Worm (Caenorhabditis elegans) whole organism, L1 larva: Measurements from ENCODE around the gene R07B1.7.
A peak's percentile ranks its signal among the peaks of the same experiment; 100 is the strongest.

Source experiments
- C16A3.4 ChIP-seq: fragments of 150-350 bp; optimal IDR thresholded peaks from 2 replicates; lab custom pipeline; 2014; ENCODE audit warnings: missing biosample characterization, missing genetic modification characterization
- alr-1 ChIP-seq: fragments of 200-800 bp; sonication (Bioruptor generic); optimal IDR thresholded peaks from 2 replicates; lab custom pipeline; 2018; ENCODE audit warnings: borderline replicate concordance, mild to moderate bottlenecking, missing genetic modification characterization, missing compliant biosample characterization
- blmp-1 ChIP-seq: fragments of 150-350 bp; optimal IDR thresholded peaks from 2 replicates; lab custom pipeline; 2014; ENCODE audit warnings: missing biosample characterization, missing genetic modification characterization
- ceh-82 ChIP-seq, 3 experiments: fragments of 150-350 bp in 1 of 3; sonication (generic microtip) in 2 of 3; optimal IDR thresholded peaks; 2 replicates each; lab custom pipeline; 2014 to 2017; ENCODE audit warnings: missing biosample characterization in 3 of 3, missing genetic modification characterization in 3 of 3
- ceh-88 ChIP-seq: fragments of 200-800 bp; sonication (Bioruptor generic); IDR thresholded peaks from 2 replicates; pipeline ENCODE4 v1.3.6; 2022; ENCODE audit warnings: missing genetic modification characterization, missing compliant biosample characterization
- dpl-1 ChIP-seq, 3 experiments: fragments of 150-350 bp in 2 of 3; sonication (generic microtip) in 1 of 3; optimal IDR thresholded peaks; 2 replicates each; lab custom pipeline; 2014 to 2017; ENCODE audit warnings: missing biosample characterization in 3 of 3, missing genetic modification characterization in 3 of 3, missing genetic modification reagents in 3 of 3
- dsc-1 ChIP-seq: sonication (generic microtip); optimal IDR thresholded peaks from 2 replicates; lab custom pipeline; 2016; ENCODE audit warnings: mild to moderate bottlenecking, missing genetic modification characterization, missing compliant biosample characterization
- efl-1 ChIP-seq, 4 experiments: fragments of 150-350 bp; optimal IDR thresholded peaks in 3 of 4; peaks in 1 of 4; 1 replicate in 1 of 4; 2 replicates in 3 of 4; lab custom pipeline; 2014; ENCODE audit warnings: missing biosample characterization in 2 of 4, missing genetic modification characterization in 2 of 4, missing genetic modification reagents in 2 of 4
- egl-27 ChIP-seq, 2 experiments: fragments of 150-350 bp in 1 of 2; sonication (generic microtip); optimal IDR thresholded peaks; 3 replicates each; lab custom pipeline; 2017 to 2018; ENCODE audit warnings: missing biosample characterization in 2 of 2, missing genetic modification characterization in 2 of 2, missing genetic modification reagents in 2 of 2
- elt-2 ChIP-seq: sonication (generic microtip); optimal IDR thresholded peaks from 2 replicates; lab custom pipeline; 2016; ENCODE audit warnings: missing genetic modification characterization, mild to moderate bottlenecking, inconsistent platforms, missing compliant biosample characterization, missing genetic modification reagents
- elt-3 ChIP-seq, 6 experiments: fragments of 150-350 bp in 1 of 6; sonication (generic microtip); optimal IDR thresholded peaks; 2 replicates each; lab custom pipeline; 2017 to 2018; ENCODE audit warnings: missing biosample characterization in 6 of 6, missing genetic modification characterization in 6 of 6, inconsistent platforms in 1 of 6
- hlh-17 ChIP-seq: fragments of 200-800 bp; sonication (Bioruptor generic); optimal IDR thresholded peaks from 2 replicates; lab custom pipeline; 2018; ENCODE audit warnings: missing genetic modification characterization, mild to moderate bottlenecking, missing compliant biosample characterization, moderate library complexity, borderline replicate concordance
- jun-1 ChIP-seq: fragments of 150-350 bp; optimal IDR thresholded peaks from 2 replicates; lab custom pipeline; 2014; ENCODE audit warnings: missing biosample characterization, missing genetic modification reagents, missing genetic modification characterization
- lin-13 ChIP-seq: fragments of 150-350 bp; optimal IDR thresholded peaks from 2 replicates; lab custom pipeline; 2014; ENCODE audit warnings: missing biosample characterization, missing genetic modification reagents, missing genetic modification characterization
- lin-14 ChIP-seq: fragments of 200-800 bp; sonication (Bioruptor generic); optimal IDR thresholded peaks from 2 replicates; lab custom pipeline; 2018; ENCODE audit warnings: mild to moderate bottlenecking, missing genetic modification characterization, moderate library complexity, missing compliant biosample characterization
- lin-35 ChIP-seq, 2 experiments: fragments of 150-350 bp; optimal IDR thresholded peaks; 2 replicates each; lab custom pipeline; 2014; ENCODE audit warnings: missing biosample characterization in 2 of 2, missing genetic modification characterization in 2 of 2, missing genetic modification reagents in 2 of 2
- lin-39 ChIP-seq: fragments of 150-350 bp; optimal IDR thresholded peaks from 2 replicates; lab custom pipeline; 2014; ENCODE audit warnings: missing biosample characterization, missing genetic modification reagents, missing genetic modification characterization
- lir-3 ChIP-seq: sonication (generic microtip); optimal IDR thresholded peaks from 2 replicates; lab custom pipeline; 2016; ENCODE audit warnings: mild to moderate bottlenecking, missing genetic modification characterization, moderate library complexity, missing compliant biosample characterization; ENCODE audit not compliant: poor library complexity
- lsy-2 ChIP-seq, 2 experiments: fragments of 150-350 bp; optimal IDR thresholded peaks; 2 replicates each; lab custom pipeline; 2014; ENCODE audit warnings: missing biosample characterization in 2 of 2, missing genetic modification characterization in 2 of 2
- mab-9 ChIP-seq: fragments of 200-800 bp; sonication (Bioruptor generic); IDR thresholded peaks from 2 replicates; pipeline ENCODE4 v1.3.6; 2022; ENCODE audit warnings: missing genetic modification reagents, missing genetic modification characterization, missing compliant biosample characterization
- mdl-1 ChIP-seq, 2 experiments: fragments of 150-350 bp; optimal IDR thresholded peaks; 2 replicates each; lab custom pipeline; 2014 to 2017; ENCODE audit warnings: missing biosample characterization in 2 of 2, missing genetic modification characterization in 2 of 2, inconsistent platforms in 1 of 2
- mef-2 ChIP-seq: fragments of 150-350 bp; optimal IDR thresholded peaks from 2 replicates; lab custom pipeline; 2014; ENCODE audit warnings: missing biosample characterization, missing genetic modification characterization
- mep-1 ChIP-seq: fragments of 150-350 bp; optimal IDR thresholded peaks from 2 replicates; lab custom pipeline; 2014; ENCODE audit warnings: missing biosample characterization, missing genetic modification characterization
- nhr-12 ChIP-seq: sonication (generic microtip); optimal IDR thresholded peaks from 2 replicates; lab custom pipeline; 2017; ENCODE audit warnings: missing biosample characterization, missing genetic modification characterization
- nhr-19 ChIP-seq: fragments of 200-800 bp; sonication (Bioruptor generic); conservative IDR thresholded peaks from 2 replicates; pipeline ENCODE4 v1.3.6; 2022; ENCODE audit warnings: missing genetic modification characterization, missing compliant biosample characterization
- nhr-20 ChIP-seq: sonication (generic microtip); optimal IDR thresholded peaks from 2 replicates; lab custom pipeline; 2016; ENCODE audit warnings: mild to moderate bottlenecking, missing genetic modification characterization, missing compliant biosample characterization
- nhr-47 ChIP-seq: sonication (generic microtip); optimal IDR thresholded peaks from 2 replicates; lab custom pipeline; 2016; ENCODE audit warnings: mild to moderate bottlenecking, missing genetic modification characterization, moderate library complexity, missing compliant biosample characterization
- nhr-76 ChIP-seq: sonication (generic microtip); optimal IDR thresholded peaks from 2 replicates; lab custom pipeline; 2017; ENCODE audit warnings: missing biosample characterization, missing genetic modification characterization
- nhr-77 ChIP-seq: fragments of 150-350 bp; optimal IDR thresholded peaks from 2 replicates; lab custom pipeline; 2014; ENCODE audit warnings: missing biosample characterization, missing genetic modification characterization
- nhr-84 ChIP-seq: sonication (generic microtip); optimal IDR thresholded peaks from 2 replicates; lab custom pipeline; 2017; ENCODE audit warnings: missing biosample characterization, missing genetic modification characterization
- nhr-85 ChIP-seq: sonication (generic microtip); peaks from one replicate; lab custom pipeline; 2016; ENCODE audit warnings: missing genetic modification characterization, inconsistent platforms, missing compliant biosample characterization
- nhr-90 ChIP-seq: sonication (generic microtip); optimal IDR thresholded peaks from 2 replicates; lab custom pipeline; 2016; ENCODE audit warnings: mild to moderate bottlenecking, missing genetic modification characterization, missing compliant biosample characterization; ENCODE audit not compliant: poor library complexity
- rnt-1 ChIP-seq: sonication (generic microtip); optimal IDR thresholded peaks from 2 replicates; lab custom pipeline; 2016; ENCODE audit warnings: mild to moderate bottlenecking, missing genetic modification characterization, moderate library complexity, missing compliant biosample characterization
- skn-1 ChIP-seq: fragments of 150-350 bp; optimal IDR thresholded peaks from 2 replicates; lab custom pipeline; 2014; ENCODE audit warnings: missing biosample characterization, missing genetic modification characterization
- snpc-4 ChIP-seq: fragments of 150-350 bp; optimal IDR thresholded peaks from 2 replicates; lab custom pipeline; 2014; ENCODE audit warnings: missing biosample characterization, missing genetic modification characterization
- snu-23 ChIP-seq: sonication (generic microtip); optimal IDR thresholded peaks from 2 replicates; lab custom pipeline; 2016; ENCODE audit warnings: missing genetic modification characterization, missing compliant biosample characterization
- sup-37 ChIP-seq: fragments of 200-800 bp; sonication (Bioruptor generic); optimal IDR thresholded peaks from 2 replicates; lab custom pipeline; 2018; ENCODE audit warnings: mild to moderate bottlenecking, missing genetic modification characterization, missing compliant biosample characterization
- swsn-7 ChIP-seq: sonication (generic microtip); optimal IDR thresholded peaks from 2 replicates; lab custom pipeline; 2016; ENCODE audit warnings: missing genetic modification characterization, missing compliant biosample characterization
- tbx-2 ChIP-seq: sonication (generic microtip); optimal IDR thresholded peaks from 2 replicates; lab custom pipeline; 2016; ENCODE audit warnings: missing genetic modification characterization, missing compliant biosample characterization
- unc-130 ChIP-seq: fragments of 150-350 bp; optimal IDR thresholded peaks from 2 replicates; lab custom pipeline; 2017; ENCODE audit warnings: missing biosample characterization, missing genetic modification characterization, inconsistent platforms
- unc-30 ChIP-seq: sonication (generic microtip); optimal IDR thresholded peaks from 2 replicates; lab custom pipeline; 2017; ENCODE audit warnings: missing biosample characterization, missing genetic modification characterization
- unc-62 ChIP-seq: fragments of 150-350 bp; optimal IDR thresholded peaks from 2 replicates; lab custom pipeline; 2014; ENCODE audit warnings: missing biosample characterization, missing genetic modification reagents, missing genetic modification characterization
- unc-86 ChIP-seq: sonication (generic microtip); optimal IDR thresholded peaks from 2 replicates; lab custom pipeline; 2016; ENCODE audit warnings: missing genetic modification characterization, missing compliant biosample characterization
- xbp-1 ChIP-seq: sonication (generic microtip); optimal IDR thresholded peaks from 2 replicates; lab custom pipeline; 2016; ENCODE audit warnings: missing genetic modification characterization, missing compliant biosample characterization

The R07B1.7 gene

ce11 chrX:9868820-9869219 lies at the start of gene R07B1.7:
TSS of gene R07B1.7 (plus strand) at chrX:9869120.
- no peak for TF ChIP-seq lin-39 (tag; lab: Kevin White, UChicago)
- no peak for TF ChIP-seq nhr-20 (tag; lab: Kevin White, UChicago)
- no peak for TF ChIP-seq dpl-1 (GFP tag; optimal IDR thresholded peaks at IDR 0.05; lab: Kevin White, UChicago)
- no peak for TF ChIP-seq nhr-76 (tag; lab: Kevin White, UChicago)
- no peak for TF ChIP-seq nhr-77 (tag; lab: Kevin White, UChicago)
- TF ChIP-seq nhr-12 (tag; lab: Kevin White, UChicago), result no peak

ce11 chrX:9822173-9822572 lies 46.7 kb upstream of the R07B1.7 start, which contains the start of gene dpy-22:
TSS of gene dpy-22 (minus strand) at chrX:9822273.
- TF ChIP-seq tbx-2 (tag; lab: Kevin White, UChicago) (no peak), elt-3 (tag; optimal IDR thresholded peaks at IDR 0.05; lab: Kevin White, UChicago) (no peak), C16A3.4 (tag; lab: Kevin White, UChicago) (no peak), nhr-12 (tag; lab: Kevin White, UChicago) (no peak), unc-130 (tag; lab: Kevin White, UChicago) (no peak), lin-35 (GFP tag; optimal IDR thresholded peaks at IDR 0.05; lab: Kevin White, UChicago) (no peak), lin-14 (GFP tag; lab: Kevin White, UChicago) (no peak), unc-62 (GFP tag; lab: Kevin White, UChicago) (no peak), snu-23 (GFP tag; lab: Kevin White, UChicago) (no peak), mdl-1 (tag; optimal IDR thresholded peaks at IDR 0.05; lab: Kevin White, UChicago) (no peak), lin-13 (no peak), nhr-47 (tag; lab: Kevin White, UChicago) (no peak), mab-9 (no peak), lsy-2 (tag; optimal IDR thresholded peaks at IDR 0.05; lab: Kevin White, UChicago) (no peak), alr-1 (no peak), unc-86 (tag; lab: Kevin White, UChicago) (no peak)

ce11 chrX:9822606-9823264 lies 46.2 kb upstream of the R07B1.7 start:
- TF ChIP-seq ceh-82 (tag; optimal IDR thresholded peaks at IDR 0.05; lab: Kevin White, UChicago), result peak in 1 of 3 experiments; percentile 3
- TF ChIP-seq unc-30 (tag; lab: Kevin White, UChicago), result no peak
- TF ChIP-seq unc-130 (tag; lab: Kevin White, UChicago), result peak; percentile 10
- peak; percentile 0 to 22 for TF ChIP-seq egl-27 (tag; optimal IDR thresholded peaks at IDR 0.05; lab: Kevin White, UChicago)
- peak; percentile 76 for TF ChIP-seq snu-23 (GFP tag; lab: Kevin White, UChicago)
- peak in 1 of 3 experiments; percentile 5 for TF ChIP-seq dpl-1 (GFP tag; optimal IDR thresholded peaks at IDR 0.05; lab: Kevin White, UChicago)
- TF ChIP-seq nhr-84 (tag; lab: Kevin White, UChicago), result no peak
- peak; percentile 55 for TF ChIP-seq lir-3 (tag; lab: Kevin White, UChicago)
- TF ChIP-seq nhr-90 (tag; lab: Kevin White, UChicago), result peak; percentile 33
- TF ChIP-seq jun-1 (tag; lab: Kevin White, UChicago), result peak; percentile 71
- TF ChIP-seq blmp-1 (tag; lab: Kevin White, UChicago), result peak; percentile 56
- TF ChIP-seq lsy-2 (tag; optimal IDR thresholded peaks at IDR 0.05; lab: Kevin White, UChicago), result peak; percentile 27 to 67
- no peak for TF ChIP-seq sup-37
- peak; percentile 36 to 60 for TF ChIP-seq lin-35 (GFP tag; optimal IDR thresholded peaks at IDR 0.05; lab: Kevin White, UChicago)
- TF ChIP-seq elt-2, result peak; percentile 36
- TF ChIP-seq snpc-4, result no peak
- peak; percentile 60 for TF ChIP-seq rnt-1
- TF ChIP-seq dsc-1 (tag; lab: Kevin White, UChicago), result peak; percentile 25
- peak; percentile 29 for TF ChIP-seq nhr-47 (tag; lab: Kevin White, UChicago)
- no peak for TF ChIP-seq ceh-88
- peak; percentile 50 for TF ChIP-seq swsn-7 (tag; lab: Kevin White, UChicago)
- TF ChIP-seq xbp-1, result peak; percentile 54
- TF ChIP-seq mef-2, result no peak
- no peak for TF ChIP-seq lin-39 (tag; lab: Kevin White, UChicago)
- peak in 1 of 2 experiments; percentile 51 for TF ChIP-seq efl-1 (optimal IDR thresholded peaks at IDR 0.05; lab: Kevin White, UChicago)
- peak in 1 of 2 experiments; percentile 47 for TF ChIP-seq efl-1 (GFP tag; optimal IDR thresholded peaks at IDR 0.05 in 1 of 2; lab: Kevin White, UChicago)
- TF ChIP-seq lin-14 (GFP tag; lab: Kevin White, UChicago), result peak; percentile 89
- peak; percentile 90 for TF ChIP-seq skn-1 (tag; lab: Kevin White, UChicago)
- TF ChIP-seq hlh-17 (GFP tag; lab: Kevin White, UChicago), result no peak
- peak; percentile 62 for TF ChIP-seq mep-1 (tag; lab: Kevin White, UChicago)
- peak; percentile 64 for TF ChIP-seq nhr-20 (tag; lab: Kevin White, UChicago)
- peak; percentile 31 for TF ChIP-seq C16A3.4 (tag; lab: Kevin White, UChicago)
- peak; percentile 25; the same call in 1 of the 2 replicates for TF ChIP-seq nhr-19 (GFP tag; lab: Robert Waterston, UW)
- no peak for TF ChIP-seq unc-62 (GFP tag; lab: Kevin White, UChicago)
- peak; percentile 45 for TF ChIP-seq tbx-2 (tag; lab: Kevin White, UChicago)
- TF ChIP-seq nhr-85, result peak; percentile 45
